Worm (Caenorhabditis elegans) whole organism, L4 larva: ENCODE results near the gene ttc-4.
A peak's percentile ranks its signal among the peaks of the same experiment; 100 is the strongest.

Source experiments
- D1046.2 ChIP-seq: fragments of 200-800 bp; sonication (Bioruptor generic); IDR thresholded peaks from 2 replicates; pipeline ENCODE4 v1.3.6; 2022; ENCODE audit warnings: missing genetic modification characterization, missing compliant biosample characterization
- F26F4.8 ChIP-seq: fragments of 200-800 bp; sonication (Bioruptor generic); conservative IDR thresholded peaks from 2 replicates; pipeline ENCODE4 v1.3.6; 2022; ENCODE audit warnings: missing genetic modification characterization, missing compliant biosample characterization
- T26A8.4 ChIP-seq: fragments of 200-800 bp; sonication (Bioruptor generic); IDR thresholded peaks from 2 replicates; pipeline ENCODE4 v1.3.6; 2022; ENCODE audit warnings: missing genetic modification characterization, missing compliant biosample characterization
- Y5F2A.4 ChIP-seq: fragments of 200-800 bp; sonication (Bioruptor generic); optimal IDR thresholded peaks from 2 replicates; lab custom pipeline; 2018; ENCODE audit warnings: mild to moderate bottlenecking, missing genetic modification characterization, missing compliant biosample characterization
- ZK546.5 ChIP-seq, 2 experiments: sonication (generic microtip); optimal IDR thresholded peaks; 2 replicates each; lab custom pipeline; 2017; ENCODE audit warnings: missing biosample characterization in 2 of 2, missing genetic modification characterization in 2 of 2
- aha-1 ChIP-seq: fragments of 150-350 bp; peaks from one replicate; lab custom pipeline; 2014; ENCODE audit warnings: missing biosample characterization, missing genetic modification characterization
- ceh-62 ChIP-seq: sonication (generic microtip); optimal IDR thresholded peaks from 2 replicates; lab custom pipeline; 2017; ENCODE audit warnings: missing biosample characterization, missing genetic modification characterization
- cey-2 ChIP-seq: sonication (generic microtip); optimal IDR thresholded peaks from 3 replicates; lab custom pipeline; 2017; ENCODE audit warnings: missing genetic modification characterization, mild to moderate bottlenecking, missing compliant biosample characterization, antibody characterized with exemption, borderline replicate concordance; ENCODE audit not compliant: insufficient read depth
- ctbp-1 ChIP-seq: fragments of 200-800 bp; sonication (Bioruptor generic); IDR thresholded peaks from 2 replicates; pipeline ENCODE4 v1.3.6; 2022; ENCODE audit warnings: missing genetic modification reagents, missing genetic modification characterization, missing compliant biosample characterization
- daf-16 ChIP-seq, 3 experiments: sonication (generic microtip); optimal IDR thresholded peaks; 2 replicates each; lab custom pipeline; 2016 to 2017; ENCODE audit warnings: missing genetic modification characterization in 3 of 3, missing genetic modification reagents in 3 of 3, mild to moderate bottlenecking in 2 of 3, missing compliant biosample characterization in 2 of 3, missing biosample characterization in 1 of 3, moderate library complexity in 1 of 3
- daf-19 ChIP-seq: fragments of 200-800 bp; sonication (Bioruptor generic); conservative IDR thresholded peaks from 2 replicates; pipeline ENCODE4 v1.3.6; 2022; ENCODE audit warnings: missing genetic modification characterization, missing compliant biosample characterization
- dmd-6 ChIP-seq: fragments of 200-800 bp; sonication (Bioruptor generic); IDR thresholded peaks from 2 replicates; pipeline ENCODE4 v1.3.6; 2022; ENCODE audit warnings: missing genetic modification reagents, missing genetic modification characterization, missing compliant biosample characterization
- dmd-8 ChIP-seq: fragments of 200-800 bp; sonication (Bioruptor generic); IDR thresholded peaks from 2 replicates; pipeline ENCODE4 v1.3.6; 2022; ENCODE audit warnings: missing genetic modification characterization, missing compliant biosample characterization
- dmd-9 ChIP-seq: fragments of 200-800 bp; sonication (Bioruptor generic); IDR thresholded peaks from 2 replicates; pipeline ENCODE4 v1.3.6; 2022; ENCODE audit warnings: missing genetic modification reagents, missing genetic modification characterization, missing compliant biosample characterization
- duxl-1 ChIP-seq: sonication (generic microtip); optimal IDR thresholded peaks from 2 replicates; lab custom pipeline; 2016; ENCODE audit warnings: mild to moderate bottlenecking, missing genetic modification characterization, moderate library complexity, missing compliant biosample characterization; ENCODE audit not compliant: poor library complexity
- dve-1 ChIP-seq: sonication (generic microtip); optimal IDR thresholded peaks from 2 replicates; lab custom pipeline; 2017; ENCODE audit warnings: antibody characterized with exemption, mild to moderate bottlenecking, missing genetic modification characterization, missing compliant biosample characterization; ENCODE audit not compliant: insufficient read depth
- egl-27 ChIP-seq: sonication (generic microtip); optimal IDR thresholded peaks from 3 replicates; lab custom pipeline; 2017; ENCODE audit warnings: missing biosample characterization, missing genetic modification reagents, missing genetic modification characterization
- egl-43 ChIP-seq: fragments of 200-800 bp; sonication (Bioruptor generic); IDR thresholded peaks from 2 replicates; pipeline ENCODE4 v1.3.6; 2022; ENCODE audit warnings: missing genetic modification reagents, missing genetic modification characterization, missing compliant biosample characterization
- fkh-10 ChIP-seq: fragments of 150-350 bp; optimal IDR thresholded peaks from 2 replicates; lab custom pipeline; 2014; ENCODE audit warnings: missing biosample characterization, missing genetic modification reagents, missing genetic modification characterization
- fos-1 ChIP-seq: fragments of 150-350 bp; optimal IDR thresholded peaks from 2 replicates; lab custom pipeline; 2014; ENCODE audit warnings: missing biosample characterization, missing genetic modification characterization
- gei-8 ChIP-seq: fragments of 200-800 bp; sonication (Bioruptor generic); optimal IDR thresholded peaks from 2 replicates; lab custom pipeline; 2018; ENCODE audit warnings: mild to moderate bottlenecking, missing genetic modification characterization, missing compliant biosample characterization
- hlh-11 ChIP-seq: fragments of 200-800 bp; sonication (Bioruptor generic); optimal IDR thresholded peaks from 2 replicates; lab custom pipeline; 2018; ENCODE audit warnings: mild to moderate bottlenecking, missing genetic modification characterization, missing compliant biosample characterization
- hmg-1.1 ChIP-seq: fragments of 200-800 bp; sonication (Bioruptor generic); IDR thresholded peaks from 2 replicates; pipeline ENCODE4 v1.3.6; 2022; ENCODE audit warnings: missing genetic modification reagents, missing genetic modification characterization, missing compliant biosample characterization
- lin-38 ChIP-seq: fragments of 200-800 bp; sonication (Bioruptor generic); IDR thresholded peaks from 2 replicates; pipeline ENCODE4 v1.3.6; 2022; ENCODE audit warnings: missing genetic modification reagents, missing genetic modification characterization, missing compliant biosample characterization
- lsy-2 ChIP-seq, 2 experiments: fragments of 150-350 bp in 1 of 2; sonication (generic microtip) in 1 of 2; optimal IDR thresholded peaks; 2 replicates each; lab custom pipeline; 2014 to 2017; ENCODE audit warnings: missing biosample characterization in 2 of 2, missing genetic modification characterization in 2 of 2
- madf-9 ChIP-seq: fragments of 200-800 bp; sonication (Bioruptor generic); conservative IDR thresholded peaks from 2 replicates; pipeline ENCODE4 v1.3.6; 2022; ENCODE audit warnings: missing genetic modification reagents, missing genetic modification characterization, missing compliant biosample characterization
- mes-2 ChIP-seq: sonication (generic microtip); optimal IDR thresholded peaks from 2 replicates; lab custom pipeline; 2016; ENCODE audit warnings: missing genotype, mild to moderate bottlenecking, missing genetic modification characterization, missing compliant biosample characterization; ENCODE audit not compliant: poor library complexity, severe bottlenecking
- mxl-2 ChIP-seq: fragments of 200-800 bp; sonication (Bioruptor generic); conservative IDR thresholded peaks from 2 replicates; pipeline ENCODE4 v1.3.6; 2022; ENCODE audit warnings: missing genetic modification reagents, missing genetic modification characterization, missing compliant biosample characterization
- nhr-10 ChIP-seq: fragments of 150-350 bp; optimal IDR thresholded peaks from 2 replicates; lab custom pipeline; 2014; ENCODE audit warnings: missing biosample characterization, missing genetic modification characterization
- nhr-25 ChIP-seq: sonication (generic microtip); optimal IDR thresholded peaks from 2 replicates; lab custom pipeline; 2017; ENCODE audit warnings: missing genetic modification characterization, mild to moderate bottlenecking, missing compliant biosample characterization, antibody characterized with exemption, moderate library complexity, borderline replicate concordance; ENCODE audit not compliant: insufficient read depth
- nhr-76 ChIP-seq: fragments of 150-350 bp; optimal IDR thresholded peaks from 2 replicates; lab custom pipeline; 2014; ENCODE audit warnings: missing biosample characterization, missing genetic modification characterization
- rbr-2 ChIP-seq: sonication (generic microtip); optimal IDR thresholded peaks from 2 replicates; lab custom pipeline; 2016; ENCODE audit warnings: missing genotype, missing genetic modification characterization, missing compliant biosample characterization
- saeg-2 ChIP-seq: fragments of 200-800 bp; sonication (Bioruptor generic); IDR thresholded peaks from 2 replicates; pipeline ENCODE4 v1.3.6; 2022; ENCODE audit warnings: missing genetic modification reagents, missing genetic modification characterization, missing compliant biosample characterization
- set-16 ChIP-seq: fragments of 200-800 bp; sonication (Bioruptor generic); IDR thresholded peaks from 2 replicates; pipeline ENCODE4 v1.3.6; 2022; ENCODE audit warnings: missing genetic modification reagents, missing genetic modification characterization, missing compliant biosample characterization
- spr-1 ChIP-seq: sonication (generic microtip); optimal IDR thresholded peaks from 2 replicates; lab custom pipeline; 2016; ENCODE audit warnings: mild to moderate bottlenecking, missing genetic modification characterization, missing compliant biosample characterization
- tag-97 ChIP-seq: fragments of 200-800 bp; sonication (Bioruptor generic); IDR thresholded peaks from 2 replicates; pipeline ENCODE4 v1.3.6; 2022; ENCODE audit warnings: missing genetic modification characterization, missing compliant biosample characterization
- zfp-2 ChIP-seq: sonication (generic microtip); optimal IDR thresholded peaks from 2 replicates; lab custom pipeline; 2016; ENCODE audit warnings: mild to moderate bottlenecking, missing genetic modification characterization, missing compliant biosample characterization
- zip-2 ChIP-seq: fragments of 150-350 bp; optimal IDR thresholded peaks from 2 replicates; lab custom pipeline; 2014; ENCODE audit warnings: missing biosample characterization, missing genetic modification characterization
- ztf-11 ChIP-seq: fragments of 150-350 bp; optimal IDR thresholded peaks from 2 replicates; lab custom pipeline; 2014; ENCODE audit warnings: missing biosample characterization, missing genetic modification characterization
- ztf-7 ChIP-seq: fragments of 150-350 bp; optimal IDR thresholded peaks from 2 replicates; lab custom pipeline; 2014; ENCODE audit warnings: missing biosample characterization, missing genetic modification characterization

Gene ttc-4

DNA sequence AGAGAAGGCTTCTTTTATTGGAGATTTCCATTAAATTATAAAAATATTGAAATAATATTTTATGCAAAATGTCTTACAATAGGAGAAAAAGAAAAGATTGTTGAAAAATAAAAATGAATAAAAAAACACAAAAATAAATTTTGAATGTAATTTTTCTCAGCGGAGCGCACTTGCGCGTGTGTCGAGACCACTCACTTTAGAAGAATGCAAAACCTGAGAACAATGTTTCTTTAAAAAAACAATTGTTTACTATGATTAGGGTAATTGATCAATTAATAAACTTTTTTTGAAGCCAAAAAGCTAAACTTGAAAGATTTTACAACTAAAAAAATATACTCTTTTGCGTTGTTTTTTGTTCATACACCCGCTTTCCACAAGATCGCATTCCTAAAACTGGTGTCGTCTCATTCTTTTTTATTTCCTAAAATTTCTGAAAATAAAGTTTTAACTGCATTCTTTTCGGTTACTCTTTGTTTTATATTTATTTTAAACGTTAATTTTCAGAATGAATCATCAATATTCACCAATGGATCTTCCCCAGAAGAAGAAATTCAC lies at the start of gene ttc-4 (continued):
- peak; percentile 91 for TF ChIP-seq lin-38 (GFP tag; lab: Robert Waterston, UW)
- no peak for TF ChIP-seq hlh-11
- no peak for TF ChIP-seq aha-1

DNA sequence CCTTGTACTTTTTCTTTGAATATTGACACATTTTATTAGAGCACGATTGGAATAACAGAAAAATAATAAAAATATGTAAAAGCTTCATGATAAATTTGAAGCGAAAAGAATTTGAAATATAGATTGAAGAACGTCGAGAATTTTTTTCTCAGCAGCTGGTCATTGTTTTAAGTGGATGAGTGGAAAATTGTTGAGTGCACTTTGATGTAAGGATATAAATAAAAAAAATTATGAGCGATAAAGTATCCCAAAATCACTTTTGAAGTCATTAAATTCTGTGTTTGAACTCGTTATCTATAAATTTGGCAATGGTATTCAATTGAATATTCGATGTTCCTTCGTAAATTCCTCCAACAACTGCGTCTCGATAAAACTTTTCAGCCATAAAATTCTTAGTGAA lies 49.8 kb upstream of the ttc-4 start, which contains the start of gene ins-13:
Gene ins-13 (minus strand): TSS at position 101 of the 400 bp plus-strand sequence.
- TF ChIP-seq daf-19 (GFP tag; lab: Robert Waterston, UW) (no peak), duxl-1 (tag; lab: Kevin White, UChicago) (no peak), zfp-2 (tag; lab: Kevin White, UChicago) (no peak), nhr-25 (tag; lab: Kevin White, UChicago) (no peak), gei-8 (GFP tag; lab: Kevin White, UChicago) (no peak)

DNA sequence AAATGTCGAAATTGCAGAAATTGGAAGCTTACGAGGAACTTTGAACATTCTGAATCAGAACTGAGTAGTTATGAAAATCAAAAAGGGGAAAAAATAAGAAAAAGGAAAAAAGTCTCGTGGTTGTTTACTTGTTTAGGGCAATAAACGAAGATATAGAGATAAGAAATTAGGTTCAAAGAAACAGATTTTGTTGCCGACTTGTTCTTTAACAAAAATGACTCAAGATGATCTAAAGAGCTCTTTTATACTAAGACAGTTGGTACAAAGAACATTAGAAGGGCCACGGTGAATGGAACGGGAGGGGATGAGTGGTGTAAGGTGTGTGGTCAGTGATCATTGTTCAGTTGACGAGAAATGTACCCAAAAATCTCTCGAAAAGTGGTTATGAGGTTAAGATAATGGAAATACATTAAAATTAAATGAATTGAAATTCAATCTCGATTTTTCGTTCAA lies 47.0 kb upstream of the ttc-4 start, which contains the start of gene acdh-2:
Gene acdh-2 (minus strand): TSS at position 51 of the 453 bp plus-strand sequence.
- TF ChIP-seq daf-16 (GFP tag; optimal IDR thresholded peaks at IDR 0.05; lab: Kevin White, UChicago), result no peak
- TF ChIP-seq daf-16 (tag; optimal IDR thresholded peaks at IDR 0.05; lab: Kevin White, UChicago), result peak; percentile 2
- peak; percentile 7 for TF ChIP-seq dve-1 (tag; lab: Kevin White, UChicago)
- TF ChIP-seq F26F4.8, result no peak
- TF ChIP-seq fos-1, result no peak
- TF ChIP-seq set-16 (GFP tag; lab: Robert Waterston, UW), result no peak
- TF ChIP-seq egl-43 (GFP tag; lab: Robert Waterston, UW), result no peak
- TF ChIP-seq ztf-7 (tag; lab: Kevin White, UChicago), result no peak
- TF ChIP-seq tag-97 (GFP tag; lab: Robert Waterston, UW), result no peak
- TF ChIP-seq fkh-10, result no peak
- TF ChIP-seq mes-2 (tag; lab: Kevin White, UChicago), result no peak
- TF ChIP-seq T26A8.4, result no peak
- no peak for TF ChIP-seq madf-9 (GFP tag; lab: Robert Waterston, UW)

DNA sequence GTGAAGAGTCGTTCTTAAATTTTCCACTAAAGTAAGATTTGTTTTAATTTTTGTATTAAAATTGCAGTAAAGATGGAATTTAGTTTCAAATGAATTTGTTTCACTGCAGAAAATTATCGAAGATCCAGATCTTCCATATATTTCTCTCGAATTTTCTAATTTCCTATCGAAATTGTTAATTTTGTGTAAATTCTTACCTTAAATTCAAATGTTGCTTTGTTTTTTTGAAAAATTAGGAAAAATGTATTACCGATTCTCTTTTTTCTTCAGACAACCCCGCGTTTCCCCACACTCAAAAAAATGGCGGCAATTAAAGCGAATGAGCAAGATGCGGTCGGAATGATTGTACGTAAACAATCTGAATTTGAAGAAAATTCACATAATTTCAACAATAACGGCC lies 44.8 kb upstream of the ttc-4 start, which contains the start of gene C17C3.6:
Gene C17C3.6 (plus strand): TSS at position 301 of the 400 bp plus-strand sequence.
- TF ChIP-seq dmd-6, result no peak
- TF ChIP-seq rbr-2 (tag; lab: Kevin White, UChicago), result no peak
- no peak for TF ChIP-seq egl-43 (GFP tag; lab: Robert Waterston, UW)
- no peak for TF ChIP-seq nhr-10 (tag; lab: Kevin White, UChicago)
- no peak for TF ChIP-seq fos-1
- TF ChIP-seq egl-27 (tag; lab: Kevin White, UChicago), result no peak
- TF ChIP-seq hmg-1.1, result no peak
- no peak for TF ChIP-seq saeg-2 (GFP tag; lab: Robert Waterston, UW)
- TF ChIP-seq cey-2 (tag; lab: Kevin White, UChicago), result no peak
- no peak for TF ChIP-seq ZK546.5 (tag; optimal IDR thresholded peaks at IDR 0.05; lab: Kevin White, UChicago)

DNA sequence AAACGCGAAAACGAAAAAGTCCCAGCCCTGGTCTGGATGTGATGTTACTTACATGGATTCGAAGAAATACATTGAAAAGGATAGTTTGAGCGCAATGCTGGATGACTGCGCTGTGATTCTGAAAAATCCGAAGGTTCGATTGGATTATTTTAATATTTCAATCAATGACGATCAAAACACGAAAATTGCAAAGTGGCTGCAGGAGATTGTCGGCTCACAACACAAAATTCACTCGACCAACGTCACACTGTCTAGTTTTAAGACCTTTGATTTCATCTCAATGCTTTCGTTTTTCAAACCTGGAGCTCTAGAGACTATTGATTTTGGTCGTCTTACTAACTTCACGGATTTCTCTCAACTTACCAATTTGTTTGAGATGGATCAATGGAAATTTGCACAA lies 43.0 kb upstream of the ttc-4 start, which contains the start of gene C17C3.5:
Gene C17C3.5 (plus strand): TSS at position 301 of the 400 bp plus-strand sequence.
- TF ChIP-seq tag-97 (GFP tag; lab: Robert Waterston, UW) (no peak), ceh-62 (tag; lab: Kevin White, UChicago) (no peak), D1046.2 (GFP tag; lab: Robert Waterston, UW) (no peak), F26F4.8 (no peak), ctbp-1 (GFP tag; lab: Robert Waterston, UW) (no peak), nhr-76 (tag; lab: Kevin White, UChicago) (no peak), spr-1 (tag; lab: Kevin White, UChicago) (no peak), fkh-10 (no peak), dmd-8 (GFP tag; lab: Robert Waterston, UW) (no peak), mxl-2 (GFP tag; lab: Robert Waterston, UW) (no peak), lsy-2 (tag; optimal IDR thresholded peaks at IDR 0.05; lab: Kevin White, UChicago) (no peak), Y5F2A.4 (GFP tag; lab: Kevin White, UChicago) (no peak), nhr-25 (tag; lab: Kevin White, UChicago) (no peak), zip-2 (tag; lab: Kevin White, UChicago) (no peak), T26A8.4 (no peak), ztf-11 (tag; lab: Kevin White, UChicago) (no peak), dmd-9 (no peak)
